Worm (Caenorhabditis elegans) whole organism, young adult: ENCODE measurements around the gene pqn-68.

ENCODE experiments used
- C06A6.2 ChIP-seq: fragments of 200-800 bp; sonication (Bioruptor generic); conservative IDR thresholded peaks from 2 replicates; pipeline ENCODE4 v1.3.6; 2022; ENCODE audit warnings: missing genetic modification characterization, missing compliant biosample characterization
- D2030.7 ChIP-seq: fragments of 200-800 bp; sonication (Bioruptor generic); IDR thresholded peaks from 2 replicates; pipeline ENCODE4 v1.3.6; 2022; ENCODE audit warnings: missing genetic modification reagents, missing genetic modification characterization, missing compliant biosample characterization
- F23B12.7 ChIP-seq: sonication (generic microtip); optimal IDR thresholded peaks from 2 replicates; lab custom pipeline; 2017; ENCODE audit warnings: missing genetic modification characterization, mild to moderate bottlenecking, missing compliant biosample characterization, antibody characterized with exemption, moderate library complexity; ENCODE audit not compliant: insufficient read depth
- F37B4.10 ChIP-seq: fragments of 200-800 bp; sonication (Bioruptor generic); IDR thresholded peaks from 2 replicates; pipeline ENCODE4 v1.3.6; 2022; ENCODE audit warnings: missing genetic modification characterization, missing compliant biosample characterization
- K12H6.12 ChIP-seq: fragments of 200-800 bp; sonication (Bioruptor generic); optimal IDR thresholded peaks from 2 replicates; lab custom pipeline; 2018; ENCODE audit warnings: mild to moderate bottlenecking, missing genetic modification characterization, missing compliant biosample characterization
- ZK185.1 ChIP-seq: sonication (generic microtip); optimal IDR thresholded peaks from 2 replicates; lab custom pipeline; 2016; ENCODE audit warnings: mild to moderate bottlenecking, missing genetic modification characterization, missing compliant biosample characterization; ENCODE audit not compliant: poor library complexity, severe bottlenecking
- akir-1 ChIP-seq: fragments of 200-800 bp; sonication (Bioruptor generic); optimal IDR thresholded peaks from 2 replicates; lab custom pipeline; 2018; ENCODE audit warnings: mild to moderate bottlenecking, missing genetic modification characterization, moderate library complexity, missing compliant biosample characterization
- aptf-2 ChIP-seq: fragments of 200-800 bp; sonication (Bioruptor generic); conservative IDR thresholded peaks from 2 replicates; pipeline ENCODE4 v1.3.6; 2022; ENCODE audit warnings: missing genetic modification reagents, missing genetic modification characterization, missing compliant biosample characterization
- atf-7 ChIP-seq: sonication (generic microtip); optimal IDR thresholded peaks from 2 replicates; lab custom pipeline; 2017; ENCODE audit warnings: mild to moderate bottlenecking, missing genetic modification characterization, missing compliant biosample characterization
- attf-3 ChIP-seq: fragments of 200-800 bp; sonication (Bioruptor generic); conservative IDR thresholded peaks from 2 replicates; pipeline ENCODE4 v1.3.6; 2022; ENCODE audit warnings: missing genetic modification reagents, missing genetic modification characterization, missing compliant biosample characterization
- attf-5 ChIP-seq: fragments of 200-800 bp; sonication (Bioruptor generic); optimal IDR thresholded peaks from 2 replicates; lab custom pipeline; 2018; ENCODE audit warnings: mild to moderate bottlenecking, missing genetic modification characterization, missing compliant biosample characterization
- cebp-2 ChIP-seq: fragments of 200-800 bp; sonication (Bioruptor generic); IDR thresholded peaks from 2 replicates; pipeline ENCODE4 v1.3.6; 2022; ENCODE audit warnings: missing genetic modification characterization, missing compliant biosample characterization
- ceh-58 ChIP-seq: fragments of 200-800 bp; sonication (Bioruptor generic); IDR thresholded peaks from 2 replicates; pipeline ENCODE4 v1.3.6; 2022; ENCODE audit warnings: missing genetic modification characterization, missing compliant biosample characterization
- dox-1 ChIP-seq: fragments of 200-800 bp; sonication (Bioruptor generic); IDR thresholded peaks from 2 replicates; pipeline ENCODE4 v1.3.6; 2022; ENCODE audit warnings: missing genetic modification reagents, missing genetic modification characterization, missing compliant biosample characterization
- dpff-1 ChIP-seq: sonication (generic microtip); optimal IDR thresholded peaks from 2 replicates; lab custom pipeline; 2017; ENCODE audit warnings: mild to moderate bottlenecking, missing genetic modification characterization, missing compliant biosample characterization
- efl-1 ChIP-seq: fragments of 150-350 bp; optimal IDR thresholded peaks from 2 replicates; lab custom pipeline; 2014; ENCODE audit warnings: missing biosample characterization, missing genetic modification reagents, missing genetic modification characterization
- egrh-3 ChIP-seq: fragments of 200-800 bp; sonication (Bioruptor generic); IDR thresholded peaks from 2 replicates; pipeline ENCODE4 v1.3.6; 2022; ENCODE audit warnings: missing genetic modification reagents, missing genetic modification characterization, missing compliant biosample characterization
- ekl-4 ChIP-seq: fragments of 200-800 bp; sonication (Bioruptor generic); IDR thresholded peaks from 2 replicates; pipeline ENCODE4 v1.3.6; 2022; ENCODE audit warnings: missing genetic modification reagents, missing genetic modification characterization, missing compliant biosample characterization
- him-1 ChIP-seq: sonication (generic microtip); optimal IDR thresholded peaks from 2 replicates; lab custom pipeline; 2016; ENCODE audit warnings: missing genotype, missing genetic modification reagents, missing genetic modification characterization, missing compliant biosample characterization
- hlh-12 ChIP-seq: sonication (generic microtip); optimal IDR thresholded peaks from 2 replicates; lab custom pipeline; 2016; ENCODE audit warnings: missing genetic modification characterization, missing compliant biosample characterization
- let-607 ChIP-seq, 2 experiments: fragments of 200-800 bp in 1 of 2; sonication (Bioruptor generic) in 1 of 2; sonication (generic microtip) in 1 of 2; optimal IDR thresholded peaks; 2 replicates each; lab custom pipeline; 2016 to 2018; ENCODE audit warnings: mild to moderate bottlenecking in 2 of 2, missing compliant biosample characterization in 2 of 2, missing genetic modification characterization in 2 of 2, moderate library complexity in 2 of 2, missing genotype in 1 of 2
- lin-35 ChIP-seq, 3 experiments: fragments of 150-350 bp in 2 of 3; sonication (generic microtip) in 1 of 3; optimal IDR thresholded peaks; 2 replicates each; lab custom pipeline; 2014 to 2018; ENCODE audit warnings: missing biosample characterization in 3 of 3, missing genetic modification characterization in 3 of 3, missing genetic modification reagents in 3 of 3
- lin-40 ChIP-seq: sonication (generic microtip); optimal IDR thresholded peaks from 2 replicates; lab custom pipeline; 2016; ENCODE audit warnings: missing genetic modification characterization, mild to moderate bottlenecking, missing compliant biosample characterization, missing genotype, missing genetic modification reagents
- madf-3 ChIP-seq: fragments of 200-800 bp; sonication (Bioruptor generic); IDR thresholded peaks from 2 replicates; pipeline ENCODE4 v1.3.6; 2022; ENCODE audit warnings: missing genetic modification reagents, missing genetic modification characterization, missing compliant biosample characterization
- madf-8 ChIP-seq: fragments of 200-800 bp; sonication (Bioruptor generic); conservative IDR thresholded peaks from 2 replicates; pipeline ENCODE4 v1.3.6; 2022; ENCODE audit warnings: missing genetic modification reagents, missing genetic modification characterization, missing compliant biosample characterization
- mcd-1 ChIP-seq: fragments of 200-800 bp; sonication (Bioruptor generic); IDR thresholded peaks from 2 replicates; pipeline ENCODE4 v1.3.6; 2022; ENCODE audit warnings: missing genetic modification reagents, missing genetic modification characterization, missing compliant biosample characterization
- nfya-1 ChIP-seq: sonication (generic microtip); optimal IDR thresholded peaks from 2 replicates; lab custom pipeline; 2017; ENCODE audit warnings: antibody characterized with exemption, missing compliant biosample characterization, missing genetic modification characterization, borderline replicate concordance; ENCODE audit not compliant: insufficient read depth
- nfyb-1 ChIP-seq: fragments of 200-800 bp; sonication (Bioruptor generic); IDR thresholded peaks from 2 replicates; pipeline ENCODE4 v1.3.6; 2022; ENCODE audit warnings: missing genetic modification reagents, missing genetic modification characterization, missing compliant biosample characterization
- nhr-120 ChIP-seq: fragments of 200-800 bp; sonication (Bioruptor generic); IDR thresholded peaks from 2 replicates; pipeline ENCODE4 v1.3.6; 2022; ENCODE audit warnings: missing genetic modification characterization, missing compliant biosample characterization
- nhr-179 ChIP-seq: sonication (generic microtip); optimal IDR thresholded peaks from 2 replicates; lab custom pipeline; 2016; ENCODE audit warnings: mild to moderate bottlenecking, missing genetic modification characterization, missing compliant biosample characterization
- nhr-27 ChIP-seq: fragments of 200-800 bp; sonication (Bioruptor generic); optimal IDR thresholded peaks from 2 replicates; lab custom pipeline; 2018; ENCODE audit warnings: mild to moderate bottlenecking, missing genetic modification characterization, moderate library complexity, missing compliant biosample characterization
- nhr-80 ChIP-seq: sonication (generic microtip); optimal IDR thresholded peaks from 2 replicates; lab custom pipeline; 2016; ENCODE audit warnings: missing genetic modification characterization, missing compliant biosample characterization
- rec-8 ChIP-seq, 2 experiments: sonication (generic microtip); optimal IDR thresholded peaks; 2 replicates each; lab custom pipeline; 2016; ENCODE audit warnings: mild to moderate bottlenecking in 2 of 2, missing genetic modification characterization in 2 of 2, missing genetic modification reagents in 2 of 2, missing genotype in 2 of 2, missing biosample characterization in 1 of 2, missing compliant biosample characterization in 1 of 2, moderate library complexity in 1 of 2
- repo-1 ChIP-seq: sonication (generic microtip); optimal IDR thresholded peaks from 2 replicates; lab custom pipeline; 2017; ENCODE audit warnings: mild to moderate bottlenecking, missing genetic modification characterization, missing compliant biosample characterization
- sea-2 ChIP-seq: fragments of 200-800 bp; sonication (Bioruptor generic); IDR thresholded peaks from 2 replicates; pipeline ENCODE4 v1.3.6; 2022; ENCODE audit warnings: missing genetic modification characterization, missing compliant biosample characterization
- snpc-1.1 ChIP-seq: sonication (generic microtip); optimal IDR thresholded peaks from 2 replicates; lab custom pipeline; 2017; ENCODE audit warnings: missing genetic modification characterization, mild to moderate bottlenecking, missing compliant biosample characterization, antibody characterized with exemption, moderate library complexity, missing genotype, missing genetic modification reagents; ENCODE audit not compliant: insufficient read depth
- snpc-3.4 ChIP-seq: sonication (generic microtip); optimal IDR thresholded peaks from 2 replicates; lab custom pipeline; 2017; ENCODE audit warnings: missing genetic modification characterization, mild to moderate bottlenecking, missing compliant biosample characterization, antibody characterized with exemption, moderate library complexity, missing genotype, missing genetic modification reagents
- snpc-4 ChIP-seq, 5 experiments: fragments of 150-350 bp in 1 of 5; sonication (generic microtip) in 4 of 5; optimal IDR thresholded peaks; 2 replicates each; lab custom pipeline; 2014 to 2018; ENCODE audit warnings: missing genetic modification characterization in 5 of 5, missing biosample characterization in 3 of 5, antibody characterized with exemption in 2 of 5, mild to moderate bottlenecking in 2 of 5, missing compliant biosample characterization in 2 of 5, missing genotype in 2 of 5, moderate library complexity in 2 of 5, missing genetic modification reagents in 1 of 5
- somi-1 ChIP-seq: fragments of 200-800 bp; sonication (Bioruptor generic); optimal IDR thresholded peaks from 2 replicates; lab custom pipeline; 2018; ENCODE audit warnings: mild to moderate bottlenecking, missing genetic modification characterization, missing compliant biosample characterization
- tlf-1 ChIP-seq: fragments of 200-800 bp; sonication (Bioruptor generic); optimal IDR thresholded peaks from 2 replicates; lab custom pipeline; 2018; ENCODE audit warnings: mild to moderate bottlenecking, missing genetic modification characterization, missing compliant biosample characterization
- unc-62 ChIP-seq: fragments of 150-350 bp; optimal IDR thresholded peaks from 2 replicates; lab custom pipeline; 2014; ENCODE audit warnings: missing biosample characterization, missing genetic modification reagents, missing genetic modification characterization
- ztf-18 ChIP-seq: sonication (generic microtip); optimal IDR thresholded peaks from 2 replicates; lab custom pipeline; 2016; ENCODE audit warnings: missing genotype, mild to moderate bottlenecking, missing genetic modification characterization, missing compliant biosample characterization
- ztf-26 ChIP-seq: sonication (generic microtip); optimal IDR thresholded peaks from 2 replicates; lab custom pipeline; 2017; ENCODE audit warnings: missing genetic modification characterization, missing compliant biosample characterization
- ztf-3 ChIP-seq: fragments of 200-800 bp; sonication (Bioruptor generic); optimal IDR thresholded peaks from 2 replicates; lab custom pipeline; 2018; ENCODE audit warnings: mild to moderate bottlenecking, missing genetic modification characterization, missing compliant biosample characterization

Gene pqn-68

ce11 chrV:12949607-12950006, 2.8 kb upstream of the pqn-68 start, which contains the start of gene T16G1.13:
T16G1.13 (plus strand) TSS chrV:12949907.
- TF ChIP-seq sea-2 (GFP tag; lab: Robert Waterston, UW) (no peak), lin-35 (GFP tag; optimal IDR thresholded peaks at IDR 0.05; lab: Kevin White, UChicago) (no peak), madf-3 (GFP tag; lab: Robert Waterston, UW) (no peak), unc-62 (GFP tag; lab: Kevin White, UChicago) (no peak), atf-7 (tag; lab: Kevin White, UChicago) (no peak), C06A6.2 (no peak), ztf-18 (tag; lab: Kevin White, UChicago) (no peak), hlh-12 (tag; lab: Kevin White, UChicago) (no peak), snpc-3.4 (no peak), egrh-3 (GFP tag; lab: Robert Waterston, UW) (no peak), dox-1 (GFP tag; lab: Robert Waterston, UW) (no peak)
- TF ChIP-seq, all 124 proteins: peak for 0

ce11 chrV:12950812-12951528, 1.5 kb upstream of the pqn-68 start, which contains the start of the genes T16G1.9 and T16G1.18:
T16G1.9 (minus strand) TSS chrV:12950862.
T16G1.18 (plus strand) TSS chrV:12951304.
- peak; percentile 86 to 92 for TF ChIP-seq let-607 (tag; optimal IDR thresholded peaks at IDR 0.05; lab: Kevin White, UChicago)
- TF ChIP-seq attf-5 (GFP tag; lab: Kevin White, UChicago): peak; percentile 68
- peak; percentile 35; the same call in 1 of the 2 replicates for TF ChIP-seq mcd-1 (GFP tag; lab: Robert Waterston, UW)
- TF ChIP-seq nfya-1 (tag; lab: Kevin White, UChicago): no peak
- peak; percentile 37; the same call in 1 of the 2 replicates for TF ChIP-seq dox-1 (GFP tag; lab: Robert Waterston, UW)
- no peak for TF ChIP-seq K12H6.12
- no peak for TF ChIP-seq nhr-179 (tag; lab: Kevin White, UChicago)
- no peak for TF ChIP-seq ztf-3 (GFP tag; lab: Kevin White, UChicago)
- TF ChIP-seq aptf-2 (GFP tag; lab: Robert Waterston, UW): no peak
- TF ChIP-seq sea-2 (GFP tag; lab: Robert Waterston, UW): no peak
- TF ChIP-seq akir-1 (GFP tag; lab: Kevin White, UChicago): no peak
- no peak for TF ChIP-seq snpc-1.1 (tag; lab: Kevin White, UChicago)
- no peak for TF ChIP-seq F37B4.10 (GFP tag; lab: Robert Waterston, UW)
- no peak for TF ChIP-seq rec-8 (tag; optimal IDR thresholded peaks at IDR 0.05; lab: Kevin White, UChicago)
- no peak for TF ChIP-seq him-1 (tag; lab: Kevin White, UChicago)
- no peak for TF ChIP-seq tlf-1 (GFP tag; lab: Kevin White, UChicago)
- peak; percentile 51 for TF ChIP-seq nhr-80
- TF ChIP-seq lin-40 (tag; lab: Kevin White, UChicago): no peak
- TF ChIP-seq attf-3 (GFP tag; lab: Robert Waterston, UW): peak; percentile 81
- no peak for TF ChIP-seq D2030.7 (GFP tag; lab: Robert Waterston, UW)
- TF ChIP-seq snpc-4 (GFP tag; optimal IDR thresholded peaks at IDR 0.05; lab: Kevin White, UChicago): no peak
- TF ChIP-seq snpc-4 (tag; optimal IDR thresholded peaks at IDR 0.05; lab: Kevin White, UChicago): peak in 1 of 4 experiments; percentile 33
- no peak for TF ChIP-seq dpff-1 (tag; lab: Kevin White, UChicago)
- no peak for TF ChIP-seq ekl-4
- TF ChIP-seq cebp-2: no peak
- no peak for TF ChIP-seq F23B12.7 (tag; lab: Kevin White, UChicago)
- TF ChIP-seq nhr-27 (tag; lab: Kevin White, UChicago): no peak
- no peak for TF ChIP-seq repo-1 (tag; lab: Kevin White, UChicago)
- TF ChIP-seq ztf-26 (tag; lab: Kevin White, UChicago): no peak
- TF ChIP-seq ZK185.1: no peak
- no peak for TF ChIP-seq somi-1 (GFP tag; lab: Kevin White, UChicago)
- TF ChIP-seq efl-1 (GFP tag; lab: Kevin White, UChicago): peak; percentile 19
- TF ChIP-seq ceh-58: no peak
- TF ChIP-seq nfyb-1 (GFP tag; lab: Robert Waterston, UW): no peak
- no peak for TF ChIP-seq nhr-120 (GFP tag; lab: Robert Waterston, UW)
- no peak for TF ChIP-seq madf-8 (GFP tag; lab: Robert Waterston, UW)
